Fruit fly (Drosophila melanogaster): ENCODE data around the gene CG7049.

CG7049 gene

dm6 chr3L:160446-161094, 15.5 kb downstream of the CG7049 start (continued):
- TF ChIP-seq CG6765 (GFP tag; optimal IDR thresholded peaks at IDR 0.05) (peak; percentile 7), CG11504 (tag; optimal IDR thresholded peaks at IDR 0.05) (peak; percentile 34), kni (GFP tag; optimal IDR thresholded peaks at IDR 0.05) (peak; percentile 48), CG4282 (GFP tag; optimal IDR thresholded peaks at IDR 0.05) (no peak), CG12299 (tag; optimal IDR thresholded peaks at IDR 0.05) (peak; percentile 35), Bteb2 (GFP tag; optimal IDR thresholded peaks at IDR 0.05) (peak; percentile 4), Blimp-1 (GFP tag; optimal IDR thresholded peaks at IDR 0.05) (no peak), slbo (GFP tag; IDR thresholded peaks at IDR 0.05) (peak; percentile 19; the same call in 1 of the 2 replicates), ci (GFP tag; IDR thresholded peaks at IDR 0.05) (peak; percentile 70), CG15269 (tag; optimal IDR thresholded peaks at IDR 0.05) (peak; percentile 26), pan (optimal IDR thresholded peaks at IDR 0.05) (no peak), pan (GFP tag; optimal IDR thresholded peaks at IDR 0.05 in 1 of 2, IDR thresholded peaks at IDR 0.05 in 1 of 2) (peak in 1 of 2 experiments; percentile 62), stwl (tag; optimal IDR thresholded peaks at IDR 0.05) (peak; percentile 27), so (GFP tag; IDR thresholded peaks at IDR 0.05) (peak; percentile 54; the same call in 2 of the 3 replicates), HLHmδ (GFP tag; optimal IDR thresholded peaks at IDR 0.05) (peak; percentile 64), bigmax (GFP tag; optimal IDR thresholded peaks at IDR 0.05) (peak; percentile 51), CG8281 (tag; optimal IDR thresholded peaks at IDR 0.05) (no peak), vvl (GFP tag; IDR thresholded peaks at IDR 0.05) (peak; percentile 60; the same call in 1 of the 2 replicates), gcm2 (GFP tag; optimal IDR thresholded peaks at IDR 0.05) (peak; percentile 5), gro (GFP tag; optimal IDR thresholded peaks at IDR 0.05) (peak; percentile 61), sc (optimal IDR thresholded peaks at IDR 0.05) (no peak), sc (GFP tag; optimal IDR thresholded peaks at IDR 0.05) (no peak), CG10543 (GFP tag; optimal IDR thresholded peaks at IDR 0.05) (peak; percentile 50), Fer1 (GFP tag; optimal IDR thresholded peaks at IDR 0.05) (peak; percentile 22), CG5180 (GFP tag; optimal IDR thresholded peaks at IDR 0.05) (peak; percentile 84), eve (GFP tag; optimal IDR thresholded peaks at IDR 0.05) (peak in 1 of 2 experiments; percentile 79), CG17568 (GFP tag; optimal IDR thresholded peaks at IDR 0.05) (peak; percentile 19), Bgb (GFP tag; IDR thresholded peaks at IDR 0.05; ENCODE audit: partially characterized antibody) (peak; percentile 66), CG7839 (tag; optimal IDR thresholded peaks at IDR 0.05) (peak; percentile 5), CG13894 (tag; optimal IDR thresholded peaks at IDR 0.05) (peak; percentile 79), caup (GFP tag; optimal IDR thresholded peaks at IDR 0.05; ENCODE audit: severe bottlenecking) (peak; percentile 8), CG12769 (tag; optimal IDR thresholded peaks at IDR 0.05) (peak; percentile 79), ato (GFP tag; IDR thresholded peaks at IDR 0.05; ENCODE audit: partially characterized antibody) (no peak), CG34376 (GFP tag; optimal IDR thresholded peaks at IDR 0.05) (peak; percentile 78), insv (GFP tag; optimal IDR thresholded peaks at IDR 0.05) (peak in 1 of 2 experiments; percentile 46), Jarid2 (GFP tag; optimal IDR thresholded peaks at IDR 0.05) (peak; percentile 95), hkb (optimal IDR thresholded peaks at IDR 0.05) (no peak), hkb (GFP tag; IDR thresholded peaks at IDR 0.05) (peak; percentile 40; the same call in 1 of the 2 replicates), abd-A (tag; optimal IDR thresholded peaks at IDR 0.05) (peak; percentile 70), CG10147 (GFP tag; optimal IDR thresholded peaks at IDR 0.05) (peak; percentile 14), CG2199 (GFP tag; IDR thresholded peaks at IDR 0.05) (peak; percentile 85; the same call in 2 of the 3 replicates), CG13287 (GFP tag; IDR thresholded peaks at IDR 0.05; ENCODE audit: partially characterized antibody) (peak; percentile 44; the same call in 1 of the 2 replicates), Doc3 (GFP tag; IDR thresholded peaks at IDR 0.05; ENCODE audit: partially characterized antibody) (no peak), bowl (GFP tag; IDR thresholded peaks at IDR 0.05) (0 out of 2 replicates have a peak, but pooled peaks have one; percentile 13), grau (tag; optimal IDR thresholded peaks at IDR 0.05) (peak; percentile 18), zen2 (GFP tag; IDR thresholded peaks at IDR 0.05; ENCODE audit: partially characterized antibody) (peak; percentile 27; the same call in 2 of the 3 replicates), gcm (GFP tag; optimal IDR thresholded peaks at IDR 0.05) (peak; percentile 37), CG14014 (GFP tag; IDR thresholded peaks at IDR 0.05) (no peak; the same call in 1 of the 2 replicates)
